Worm (Caenorhabditis elegans) whole organism, L2 larva: ENCODE data around the gene nlp-30.

Source experiments
- F13H6.1 ChIP-seq: sonication (generic microtip); optimal IDR thresholded peaks from 2 replicates; lab custom pipeline; 2016; ENCODE audit warnings: missing genetic modification characterization, missing compliant biosample characterization
- ZK546.5 ChIP-seq: sonication (generic microtip); optimal IDR thresholded peaks from 2 replicates; lab custom pipeline; 2017; ENCODE audit warnings: missing biosample characterization, missing genetic modification characterization
- alr-1 ChIP-seq: fragments of 150-350 bp; optimal IDR thresholded peaks from 2 replicates; lab custom pipeline; 2014; ENCODE audit warnings: missing biosample characterization, missing genetic modification characterization
- ama-1 ChIP-seq: fragments of 150-350 bp; optimal IDR thresholded peaks from 2 replicates; lab custom pipeline; 2018; ENCODE audit warnings: inconsistent platforms
- blmp-1 ChIP-seq: sonication (generic microtip); optimal IDR thresholded peaks from 2 replicates; lab custom pipeline; 2017; ENCODE audit warnings: missing genetic modification characterization, mild to moderate bottlenecking, missing compliant biosample characterization, antibody characterized with exemption, moderate library complexity; ENCODE audit not compliant: insufficient read depth
- ceh-16 ChIP-seq: fragments of 150-350 bp; optimal IDR thresholded peaks from 2 replicates; lab custom pipeline; 2014; ENCODE audit warnings: missing biosample characterization, missing genetic modification characterization
- ceh-82 ChIP-seq: fragments of 150-350 bp; optimal IDR thresholded peaks from 2 replicates; lab custom pipeline; 2014; ENCODE audit warnings: missing biosample characterization, missing genetic modification characterization
- crh-2 ChIP-seq: sonication (generic microtip); optimal IDR thresholded peaks from 2 replicates; lab custom pipeline; 2017; ENCODE audit warnings: missing biosample characterization, missing genetic modification characterization
- dmd-4 ChIP-seq: sonication (generic microtip); optimal IDR thresholded peaks from 2 replicates; lab custom pipeline; 2017; ENCODE audit warnings: missing biosample characterization, missing genetic modification characterization
- fos-1 ChIP-seq: fragments of 150-350 bp; optimal IDR thresholded peaks from 2 replicates; lab custom pipeline; 2014; ENCODE audit warnings: missing biosample characterization, missing genetic modification characterization
- gmeb-1 ChIP-seq: fragments of 150-350 bp; optimal IDR thresholded peaks from 2 replicates; lab custom pipeline; 2014; ENCODE audit warnings: missing biosample characterization, missing genetic modification characterization
- mab-5 ChIP-seq: fragments of 150-350 bp; optimal IDR thresholded peaks from 2 replicates; lab custom pipeline; 2014; ENCODE audit warnings: missing biosample characterization, missing genetic modification characterization
- mbf-1 ChIP-seq: sonication (generic microtip); optimal IDR thresholded peaks from 2 replicates; lab custom pipeline; 2017; ENCODE audit warnings: missing biosample characterization, missing genetic modification characterization
- nhr-10 ChIP-seq: sonication (generic microtip); optimal IDR thresholded peaks from 2 replicates; lab custom pipeline; 2017; ENCODE audit warnings: missing biosample characterization, missing genetic modification characterization
- nhr-129 ChIP-seq: fragments of 150-350 bp; optimal IDR thresholded peaks from 2 replicates; lab custom pipeline; 2014; ENCODE audit warnings: missing biosample characterization, missing genetic modification characterization
- nhr-21 ChIP-seq: fragments of 150-350 bp; optimal IDR thresholded peaks from 2 replicates; lab custom pipeline; 2014; ENCODE audit warnings: missing biosample characterization, missing genetic modification characterization
- nhr-23 ChIP-seq: fragments of 150-350 bp; optimal IDR thresholded peaks from 2 replicates; lab custom pipeline; 2014; ENCODE audit warnings: missing biosample characterization, missing genetic modification reagents, missing genetic modification characterization
- nhr-77 ChIP-seq: fragments of 150-350 bp; optimal IDR thresholded peaks from 2 replicates; lab custom pipeline; 2014; ENCODE audit warnings: missing biosample characterization, missing genetic modification characterization
- peb-1 ChIP-seq: fragments of 150-350 bp; optimal IDR thresholded peaks from 2 replicates; lab custom pipeline; 2014; ENCODE audit warnings: missing biosample characterization, missing genetic modification characterization
- skn-1 ChIP-seq: sonication (generic microtip); optimal IDR thresholded peaks from 2 replicates; lab custom pipeline; 2017; ENCODE audit warnings: missing biosample characterization, missing genetic modification characterization
- sma-9 ChIP-seq, 2 experiments: fragments of 150-350 bp in 1 of 2; sonication (generic microtip) in 1 of 2; optimal IDR thresholded peaks; 2 replicates each; lab custom pipeline; 2014 to 2016; ENCODE audit warnings: missing genetic modification characterization in 2 of 2, mild to moderate bottlenecking in 1 of 2, missing biosample characterization in 1 of 2, missing compliant biosample characterization in 1 of 2, missing genetic modification reagents in 1 of 2, moderate library complexity in 1 of 2
- unc-39 ChIP-seq: fragments of 150-350 bp; optimal IDR thresholded peaks from 2 replicates; lab custom pipeline; 2014; ENCODE audit warnings: missing biosample characterization, missing genetic modification characterization
- unc-62 ChIP-seq: fragments of 150-350 bp; optimal IDR thresholded peaks from 2 replicates; lab custom pipeline; 2014; ENCODE audit warnings: missing biosample characterization, missing genetic modification reagents, missing genetic modification characterization
- ztf-1 ChIP-seq: fragments of 200-800 bp; sonication (Bioruptor generic); conservative IDR thresholded peaks from 2 replicates; pipeline ENCODE4 v1.3.6; 2022; ENCODE audit warnings: missing genetic modification characterization, missing compliant biosample characterization
- ztf-11 ChIP-seq: sonication (generic microtip); optimal IDR thresholded peaks from 2 replicates; lab custom pipeline; 2017; ENCODE audit warnings: missing biosample characterization, missing genetic modification characterization
- ztf-4 ChIP-seq: fragments of 150-350 bp; optimal IDR thresholded peaks from 2 replicates; lab custom pipeline; 2014; ENCODE audit warnings: missing biosample characterization, missing genetic modification characterization

nlp-30 gene

DNA sequence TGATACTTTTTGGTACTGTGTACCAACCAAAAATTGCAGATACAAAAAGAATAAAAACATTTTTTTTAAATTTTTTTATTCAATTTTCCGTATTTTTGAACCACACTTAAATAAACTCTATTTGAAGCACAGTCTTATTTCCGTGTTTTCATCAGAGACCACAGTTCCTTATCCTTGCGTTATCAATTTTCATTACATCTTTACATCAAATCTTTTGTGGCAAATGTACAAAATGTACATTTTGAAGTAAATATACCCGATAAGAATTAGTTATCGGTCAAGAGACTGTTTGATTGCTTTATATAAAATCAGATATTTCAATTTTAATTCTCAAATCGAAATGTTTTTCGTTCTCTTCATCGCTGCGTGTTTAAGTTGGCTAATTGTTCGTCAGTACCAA, 40.5 kb downstream of the nlp-30 start, which contains the start of gene cyp-35A3:
Gene cyp-35A3 (plus strand): TSS at position 301 of the 400 bp plus-strand sequence.
- TF ChIP-seq nhr-10 (tag; lab: Kevin White, UChicago) (no peak), unc-62 (GFP tag; lab: Kevin White, UChicago) (no peak), F13H6.1 (tag; lab: Kevin White, UChicago) (no peak), ztf-11 (no peak), mab-5 (tag; lab: Kevin White, UChicago) (no peak)
- TF ChIP-seq, all 48 proteins: peak for 0

- TF ChIP-seq mbf-1 (no peak), gmeb-1 (peak; percentile 46), nhr-23 (tag; lab: Kevin White, UChicago) (no peak), skn-1 (peak; percentile 67), ama-1 (lab: Kevin White, UChicago) (no peak), peb-1 (no peak), crh-2 (tag; lab: Kevin White, UChicago) (peak; percentile 34), ztf-4 (no peak), unc-62 (GFP tag; lab: Kevin White, UChicago) (no peak), mab-5 (tag; lab: Kevin White, UChicago) (no peak), ceh-82 (tag; lab: Kevin White, UChicago) (no peak), sma-9 (GFP tag; optimal IDR thresholded peaks at IDR 0.05; lab: Kevin White, UChicago) (peak; percentile 59), sma-9 (tag; optimal IDR thresholded peaks at IDR 0.05; lab: Kevin White, UChicago) (no peak), ceh-16 (no peak), ZK546.5 (no peak), blmp-1 (tag; lab: Kevin White, UChicago) (no peak), nhr-129 (tag; lab: Kevin White, UChicago) (peak; percentile 86), fos-1 (peak; percentile 97)
These were observed 43.0 kb downstream of the nlp-30 start, which contains the start of gene K09D9.1 for ce11 chrV:4024777-4025176. Gene K09D9.1, plus strand, starts transcription at chrV:4025047.

- TF ChIP-seq unc-39, result no peak
- no peak for TF ChIP-seq nhr-77 (tag; lab: Kevin White, UChicago)
- peak; percentile 20 for TF ChIP-seq sma-9 (GFP tag; optimal IDR thresholded peaks at IDR 0.05; lab: Kevin White, UChicago)
- TF ChIP-seq sma-9 (tag; optimal IDR thresholded peaks at IDR 0.05; lab: Kevin White, UChicago), result no peak
- peak; percentile 7 for TF ChIP-seq fos-1
- no peak for TF ChIP-seq alr-1 (tag; lab: Kevin White, UChicago)
- TF ChIP-seq nhr-129 (tag; lab: Kevin White, UChicago), result peak; percentile 23
These were observed 47.8 kb downstream of the nlp-30 start for ce11 chrV:4029627-4030026.

- TF ChIP-seq ztf-4 (no peak), mab-5 (tag; lab: Kevin White, UChicago) (no peak), nhr-21 (tag; lab: Kevin White, UChicago) (no peak), crh-2 (tag; lab: Kevin White, UChicago) (no peak), dmd-4 (tag; lab: Kevin White, UChicago) (no peak), ztf-1 (GFP tag; lab: Robert Waterston, UW) (no peak)
These were observed 49.5 kb downstream of the nlp-30 start, which contains the start of gene cyp-35A4 for ce11 chrV:4031319-4031718. Gene cyp-35A4, plus strand, starts transcription at chrV:4031619.
